Fruit fly (Drosophila melanogaster): ENCODE data around the gene sens-2.

Gene sens-2

DNA sequence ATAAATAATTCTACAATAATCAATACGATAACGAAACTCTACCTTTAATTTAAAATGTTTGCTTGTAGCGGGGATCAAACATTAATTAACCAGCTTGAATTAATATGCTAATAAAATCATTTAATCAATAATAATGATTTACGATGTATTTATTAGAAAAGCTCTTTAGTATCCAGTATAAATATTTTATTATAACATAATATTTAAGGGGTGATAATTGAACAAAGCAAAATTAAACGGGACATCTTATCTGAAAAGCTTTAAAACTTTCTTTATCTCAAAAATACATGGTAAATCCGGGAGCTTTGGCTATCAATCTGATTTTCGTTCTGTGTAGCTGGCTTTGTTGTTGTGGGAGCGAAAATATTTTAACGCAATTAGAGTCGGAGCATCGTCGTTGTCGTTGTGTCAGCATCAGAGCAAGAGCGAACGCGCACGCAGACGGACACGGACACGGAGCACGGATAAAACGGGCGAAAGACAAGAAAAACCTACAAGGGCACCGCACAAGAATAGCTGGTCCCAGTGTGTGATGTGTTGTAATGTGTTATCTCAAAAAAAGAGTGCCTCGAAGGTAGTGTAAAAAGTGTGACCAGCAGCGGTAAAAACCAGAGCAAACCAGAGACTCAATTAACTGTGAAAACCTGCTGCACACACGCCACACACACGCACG, 52.9 kb downstream of the sens-2 start, which contains the start of gene Nlg2 (continued):
- TF ChIP-seq D (optimal IDR thresholded peaks at IDR 0.05), result no peak
- TF ChIP-seq D (GFP tag; optimal IDR thresholded peaks at IDR 0.05), result peak; percentile 47
- peak in 1 of 2 experiments; percentile 31 for TF ChIP-seq Hr78 (GFP tag; optimal IDR thresholded peaks at IDR 0.05)
- TF ChIP-seq Lhr (GFP tag; optimal IDR thresholded peaks at IDR 0.05), result no peak
- no peak for TF ChIP-seq btn (GFP tag; optimal IDR thresholded peaks at IDR 0.05)
- peak; percentile 45 for TF ChIP-seq ind (GFP tag; optimal IDR thresholded peaks at IDR 0.05)
- TF ChIP-seq CG15011 (GFP tag; optimal IDR thresholded peaks at IDR 0.05), result peak; percentile 56
- TF ChIP-seq CG12299 (tag; optimal IDR thresholded peaks at IDR 0.05), result peak; percentile 13
- TF ChIP-seq Hand (GFP tag; optimal IDR thresholded peaks at IDR 0.05), result peak; percentile 72
- peak; percentile 60 for TF ChIP-seq PHDP (tag; optimal IDR thresholded peaks at IDR 0.05)
- TF ChIP-seq CG18764 (GFP tag; optimal IDR thresholded peaks at IDR 0.05), result peak; percentile 32
- peak; percentile 25 for TF ChIP-seq unpg (GFP tag; optimal IDR thresholded peaks at IDR 0.05)
- peak; percentile 52 for TF ChIP-seq CG10979 (tag; optimal IDR thresholded peaks at IDR 0.05)
- TF ChIP-seq CG33557 (GFP tag; optimal IDR thresholded peaks at IDR 0.05), result no peak
- no peak for TF ChIP-seq Bteb2 (GFP tag; optimal IDR thresholded peaks at IDR 0.05)
- TF ChIP-seq ttk (GFP tag; IDR thresholded peaks at IDR 0.05), result peak; percentile 21; the same call in 1 of the 2 replicates
- peak; percentile 43 for TF ChIP-seq CG17829 (tag; optimal IDR thresholded peaks at IDR 0.05)
- peak; percentile 87; the same call in 2 of the 3 replicates for TF ChIP-seq CG17361 (GFP tag; IDR thresholded peaks at IDR 0.05)
- peak; percentile 80 for TF ChIP-seq CoRest (tag; optimal IDR thresholded peaks at IDR 0.05)
- peak; percentile 81 for TF ChIP-seq gem (tag; optimal IDR thresholded peaks at IDR 0.05)
- TF ChIP-seq CG30403 (GFP tag; optimal IDR thresholded peaks at IDR 0.05), result peak; percentile 72
- no peak for TF ChIP-seq Stat92E (GFP tag; optimal IDR thresholded peaks at IDR 0.05)
- no peak for TF ChIP-seq hkb (optimal IDR thresholded peaks at IDR 0.05)
- no peak for TF ChIP-seq hkb (GFP tag; IDR thresholded peaks at IDR 0.05)
- TF ChIP-seq Blimp-1 (GFP tag; optimal IDR thresholded peaks at IDR 0.05), result peak; percentile 48
- no peak for TF ChIP-seq CG7357 (GFP tag; IDR thresholded peaks at IDR 0.05)
- TF ChIP-seq CG31365 (tag; optimal IDR thresholded peaks at IDR 0.05), result no peak
- peak; percentile 80 for TF ChIP-seq Sox100B (GFP tag; optimal IDR thresholded peaks at IDR 0.05)
- TF ChIP-seq CG4820 (GFP tag; optimal IDR thresholded peaks at IDR 0.05), result peak; percentile 4
- no peak for TF ChIP-seq ara (GFP tag; IDR thresholded peaks at IDR 0.05)
- TF ChIP-seq CG10147 (GFP tag; optimal IDR thresholded peaks at IDR 0.05), result peak; percentile 70
- peak; percentile 78 for TF ChIP-seq CG6854 (GFP tag; optimal IDR thresholded peaks at IDR 0.05)
- TF ChIP-seq slou (GFP tag; optimal IDR thresholded peaks at IDR 0.05), result peak; percentile 44
- TF ChIP-seq HmgZ (tag; optimal IDR thresholded peaks at IDR 0.05), result peak; percentile 1
- TF ChIP-seq CG9727 (GFP tag; optimal IDR thresholded peaks at IDR 0.05), result peak; percentile 75
- TF ChIP-seq dpn (GFP tag; optimal IDR thresholded peaks at IDR 0.05), result peak; percentile 3 to 40
- no peak for TF ChIP-seq CG10565 (GFP tag; optimal IDR thresholded peaks at IDR 0.05)
- TF ChIP-seq CG11456 (GFP tag; IDR thresholded peaks at IDR 0.05), result no peak
- TF ChIP-seq HHEX (GFP tag; optimal IDR thresholded peaks at IDR 0.05), result peak; percentile 46
- peak; percentile 54 for TF ChIP-seq D19A (tag; optimal IDR thresholded peaks at IDR 0.05)
- no peak for TF ChIP-seq vvl (GFP tag; IDR thresholded peaks at IDR 0.05)
- TF ChIP-seq CG12659 (GFP tag; optimal IDR thresholded peaks at IDR 0.05), result peak; percentile 73
- TF ChIP-seq Nf-YB (GFP tag; optimal IDR thresholded peaks at IDR 0.05), result peak; percentile 44
- peak; percentile 68 for TF ChIP-seq tio (GFP tag; optimal IDR thresholded peaks at IDR 0.05)
- peak; percentile 60 for TF ChIP-seq CG10209 (GFP tag; optimal IDR thresholded peaks at IDR 0.05)
- peak; percentile 52 for TF ChIP-seq CG4424 (GFP tag; optimal IDR thresholded peaks at IDR 0.05)
- TF ChIP-seq Rfx (GFP tag; IDR thresholded peaks at IDR 0.05), result 0 out of 2 replicates have a peak, but pooled peaks have one; percentile 13
- TF ChIP-seq odd (GFP tag; optimal IDR thresholded peaks at IDR 0.05), result peak; percentile 60
- TF ChIP-seq salm (tag; optimal IDR thresholded peaks at IDR 0.05), result peak; percentile 9

Data from whole organism, embryonic.